Fruit fly (Drosophila melanogaster): ENCODE measurements around the gene BicD.

BicD gene

DNA sequence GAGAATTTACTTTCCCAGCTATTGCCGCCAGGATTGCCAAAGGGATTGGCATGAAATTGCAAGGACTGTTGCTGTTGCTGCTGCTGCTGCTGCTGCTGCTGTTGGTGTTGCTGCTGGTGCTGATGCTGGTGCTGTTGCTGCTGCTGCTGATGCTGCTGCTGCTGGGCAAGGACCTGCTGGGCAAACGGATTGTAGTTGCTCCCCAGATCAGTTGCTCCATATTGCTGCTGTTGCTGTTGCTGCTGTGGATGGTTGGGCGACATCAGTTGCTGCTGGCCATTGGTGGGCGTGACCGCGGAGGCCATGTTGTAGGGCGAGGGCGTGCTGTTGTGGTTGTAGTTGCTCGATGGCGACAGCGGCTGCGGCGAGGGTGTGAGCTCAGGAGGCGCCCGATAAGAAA lies 35.4 kb downstream of the BicD start:
- TF ChIP-seq Eip93F (GFP tag; optimal IDR thresholded peaks at IDR 0.05) (no peak), net (GFP tag; optimal IDR thresholded peaks at IDR 0.05) (no peak), CG15336 (GFP tag; IDR thresholded peaks at IDR 0.05) (no peak), Sox14 (GFP tag; optimal IDR thresholded peaks at IDR 0.05) (no peak), fd59A (GFP tag; optimal IDR thresholded peaks at IDR 0.05) (no peak), Smox (GFP tag; optimal IDR thresholded peaks at IDR 0.05) (no peak), CG6808 (GFP tag; optimal IDR thresholded peaks at IDR 0.05) (no peak), dac (GFP tag; optimal IDR thresholded peaks at IDR 0.05) (no peak), esn (GFP tag; optimal IDR thresholded peaks at IDR 0.05) (no peak), fkh (GFP tag; optimal IDR thresholded peaks at IDR 0.05) (no peak), CG6163 (GFP tag; IDR thresholded peaks at IDR 0.05) (no peak)

DNA sequence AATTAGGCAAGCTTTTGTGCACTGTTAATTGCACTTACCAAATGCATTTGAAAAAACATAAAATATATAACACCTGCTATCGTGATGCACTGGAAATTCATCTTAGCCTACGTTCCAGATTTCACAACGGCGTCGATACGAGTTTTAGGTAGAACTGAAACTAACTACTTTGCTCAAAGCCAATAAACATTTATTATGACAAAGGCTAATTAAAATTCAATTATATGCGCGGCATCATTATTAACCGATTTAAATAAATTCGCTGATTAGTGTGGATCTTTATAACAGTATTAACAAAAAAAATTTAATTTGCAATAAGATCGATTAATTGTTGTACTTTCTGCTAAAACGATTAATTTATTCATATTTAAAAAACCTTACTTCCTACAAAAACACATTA lies 36.5 kb downstream of the BicD start, which contains the start of gene CG33928:
CG33928 (minus strand) TSS at position 101 of the 400 bp plus-strand sequence.
- TF ChIP-seq achi (GFP tag; optimal IDR thresholded peaks at IDR 0.05) (no peak), Lpt (GFP tag; optimal IDR thresholded peaks at IDR 0.05) (no peak), Ets21C (GFP tag; optimal IDR thresholded peaks at IDR 0.05) (no peak), Eip75B (GFP tag; optimal IDR thresholded peaks at IDR 0.05) (no peak), CG10631 (GFP tag; optimal IDR thresholded peaks at IDR 0.05) (no peak), net (GFP tag; optimal IDR thresholded peaks at IDR 0.05) (no peak), lz (GFP tag; optimal IDR thresholded peaks at IDR 0.05) (no peak), Eip78C (GFP tag) (no peak), CG9139 (GFP tag; optimal IDR thresholded peaks at IDR 0.05) (no peak), CG3919 (GFP tag; optimal IDR thresholded peaks at IDR 0.05) (no peak), dsx (GFP tag; optimal IDR thresholded peaks at IDR 0.05; ENCODE audit: poor library complexity, severe bottlenecking) (no peak), CG4318 (GFP tag; optimal IDR thresholded peaks at IDR 0.05) (no peak), Sox14 (GFP tag; optimal IDR thresholded peaks at IDR 0.05) (no peak), fd59A (GFP tag; optimal IDR thresholded peaks at IDR 0.05) (no peak), Blimp-1 (GFP tag; optimal IDR thresholded peaks at IDR 0.05) (no peak), CG1621 (tag; optimal IDR thresholded peaks at IDR 0.05) (no peak)

DNA sequence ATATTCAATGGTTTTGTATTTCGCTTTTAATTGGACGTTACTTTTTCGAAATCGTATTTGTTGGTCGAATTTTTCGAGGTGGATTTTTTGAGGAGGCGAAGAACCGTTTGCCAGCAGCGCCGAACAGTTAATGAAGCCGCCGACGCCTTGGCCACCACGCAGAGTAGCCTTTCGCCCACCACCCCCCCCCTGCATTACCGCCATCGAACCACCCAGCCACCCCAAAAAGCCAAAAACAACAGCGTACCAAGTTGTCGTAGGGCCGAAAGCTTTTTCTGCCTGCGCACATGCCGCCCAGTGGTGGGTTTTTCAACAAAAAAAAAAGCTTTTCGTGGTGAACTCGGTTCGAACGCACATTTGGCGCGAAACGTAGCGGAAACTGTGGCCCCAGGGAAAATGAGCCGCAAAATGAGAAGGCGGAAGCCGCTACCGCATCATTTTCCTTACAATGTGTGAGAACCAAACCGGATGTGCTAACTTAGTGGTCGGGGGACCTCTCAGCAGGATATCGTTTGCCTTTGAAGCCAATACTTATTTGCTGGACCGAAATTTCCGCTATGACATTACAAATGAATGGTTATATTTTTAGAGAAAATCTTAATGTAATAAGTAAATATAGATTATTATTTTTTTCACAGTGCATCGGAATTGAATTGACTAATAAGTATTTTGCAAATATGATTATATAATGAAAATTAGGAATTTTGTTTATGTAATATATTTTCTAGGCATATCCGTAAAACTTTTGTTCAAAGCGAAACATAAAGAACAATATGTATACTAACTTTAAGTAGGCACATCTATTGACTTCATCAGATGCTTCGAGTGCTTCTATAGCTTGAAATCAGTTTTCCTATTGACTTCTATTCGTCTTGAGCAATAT lies 39.7 kb downstream of the BicD start, which contains the start of the genes Dif and CG5043:
Dif (minus strand) TSS at position 132 of the 883 bp plus-strand sequence.
CG5043 (plus strand) TSS at position 833 of the 883 bp plus-strand sequence.
- TF ChIP-seq CG8119 (GFP tag; IDR thresholded peaks at IDR 0.05) (0 out of 3 replicates have a peak, but pooled peaks have one; percentile 13), CG6808 (GFP tag; optimal IDR thresholded peaks at IDR 0.05) (no peak)

DNA sequence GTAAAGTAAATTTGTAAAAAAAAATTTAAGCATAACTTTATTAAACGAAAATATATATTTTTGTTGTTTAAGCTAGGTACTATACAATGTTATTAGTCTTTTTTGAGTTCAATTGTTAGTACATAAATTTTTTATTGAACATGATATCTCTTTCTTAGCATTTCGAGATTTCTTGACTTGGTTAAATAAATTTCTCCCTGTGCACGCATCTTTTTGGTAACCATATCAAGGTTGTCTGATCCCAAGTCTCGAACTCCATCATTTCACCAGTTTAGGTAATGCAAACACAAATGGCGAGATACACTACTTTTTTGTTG lies 41.7 kb downstream of the BicD start:
- peak; percentile 72 for TF ChIP-seq lz (GFP tag; optimal IDR thresholded peaks at IDR 0.05)
- TF ChIP-seq CG6276 (GFP tag; optimal IDR thresholded peaks at IDR 0.05) = peak; percentile 65
- no peak for TF ChIP-seq CG6854 (GFP tag; optimal IDR thresholded peaks at IDR 0.05)
- TF ChIP-seq CG10669 (GFP tag; optimal IDR thresholded peaks at IDR 0.05) = peak; percentile 51
- TF ChIP-seq CG3032 (tag; optimal IDR thresholded peaks at IDR 0.05) = peak; percentile 32
- TF ChIP-seq CG6792 (GFP tag; optimal IDR thresholded peaks at IDR 0.05) = peak; percentile 73
- TF ChIP-seq Gug (GFP tag; IDR thresholded peaks at IDR 0.05) = peak; percentile 36
- peak; percentile 68 for TF ChIP-seq Sox102F (GFP tag; optimal IDR thresholded peaks at IDR 0.05)
- TF ChIP-seq CG4318 (GFP tag; optimal IDR thresholded peaks at IDR 0.05) = peak; percentile 32
- TF ChIP-seq Smox (GFP tag; optimal IDR thresholded peaks at IDR 0.05) = no peak
- no peak for TF ChIP-seq dsx (GFP tag; optimal IDR thresholded peaks at IDR 0.05; ENCODE audit: poor library complexity, severe bottlenecking)
- peak; percentile 76 for TF ChIP-seq acj6 (GFP tag; optimal IDR thresholded peaks at IDR 0.05)
- TF ChIP-seq Lpt (GFP tag; optimal IDR thresholded peaks at IDR 0.05) = peak; percentile 48
- TF ChIP-seq CG11294 (GFP tag; IDR thresholded peaks at IDR 0.05) = 0 out of 2 replicates have a peak, but pooled peaks have one; percentile 16
- peak; percentile 77 for TF ChIP-seq CG34406 (GFP tag; optimal IDR thresholded peaks at IDR 0.05)
- TF ChIP-seq Sox15 (GFP tag; optimal IDR thresholded peaks at IDR 0.05) = peak; percentile 65
- TF ChIP-seq Blimp-1 (GFP tag; optimal IDR thresholded peaks at IDR 0.05) = no peak
- peak; percentile 85 for TF ChIP-seq Hr4 (GFP tag; optimal IDR thresholded peaks at IDR 0.05)
- peak; percentile 66 for TF ChIP-seq CG31627 (GFP tag; optimal IDR thresholded peaks at IDR 0.05)
- no peak for TF ChIP-seq Hr38 (GFP tag; optimal IDR thresholded peaks at IDR 0.05)
- peak; percentile 47 for TF ChIP-seq Eip75B (GFP tag; optimal IDR thresholded peaks at IDR 0.05)
- TF ChIP-seq CG1621 (tag; optimal IDR thresholded peaks at IDR 0.05) = no peak
- peak; percentile 53 for TF ChIP-seq CG11902 (GFP tag; optimal IDR thresholded peaks at IDR 0.05)
- peak; percentile 82 for TF ChIP-seq topi (GFP tag; optimal IDR thresholded peaks at IDR 0.05)
- TF ChIP-seq spab (GFP tag; optimal IDR thresholded peaks at IDR 0.05) = no peak
- TF ChIP-seq svp (GFP tag) = peak; percentile 93
- TF ChIP-seq OdsH (GFP tag; optimal IDR thresholded peaks at IDR 0.05) = peak; percentile 84
